Fruit fly (Drosophila melanogaster) whole organism, embryonic: Measurements from ENCODE around the gene Bicra.
A peak's percentile ranks its signal among the peaks of the same experiment; 100 is the strongest.

ENCODE experiments used
- Antp ChIP-seq: fragments of 200-800 bp; sonication (Bioruptor generic); optimal IDR thresholded peaks from 3 replicates; lab custom pipeline; 2016; ENCODE audit warnings: missing biosample characterization, missing genetic modification characterization
- CG10321 ChIP-seq: fragments of 200-800 bp; sonication (Bioruptor generic); IDR thresholded peaks from 2 replicates; pipeline ENCODE4 v1.3.6; 2022; ENCODE audit warnings: missing biosample characterization, missing genetic modification characterization
- CG11093 ChIP-seq: fragments of 200-800 bp; sonication (Bioruptor generic); IDR thresholded peaks from 3 replicates; pipeline ENCODE4 v1.3.6; 2022; ENCODE audit warnings: missing biosample characterization, missing genetic modification characterization
- CG11398 ChIP-seq: fragments of 200-800 bp; sonication (Bioruptor generic); optimal IDR thresholded peaks from 2 replicates; lab custom pipeline; 2016; ENCODE audit warnings: missing biosample characterization, missing genetic modification characterization
- CG12659 ChIP-seq: fragments of 200-800 bp; sonication (Bioruptor generic); optimal IDR thresholded peaks from 3 replicates; lab custom pipeline; 2017; ENCODE audit warnings: mild to moderate bottlenecking, missing biosample characterization, missing genetic modification reagents, missing genetic modification characterization
- CG13123 ChIP-seq: fragments of 200-800 bp; sonication (Bioruptor generic); optimal IDR thresholded peaks from 2 replicates; lab custom pipeline; 2016; ENCODE audit warnings: missing biosample characterization, missing genetic modification characterization
- CG13624 ChIP-seq: fragments of 200-800 bp; sonication (Bioruptor generic); optimal IDR thresholded peaks from 2 replicates; lab custom pipeline; 2016; ENCODE audit warnings: missing biosample characterization, missing genetic modification characterization
- CG14860 ChIP-seq: fragments of 200-800 bp; sonication (Bioruptor generic); IDR thresholded peaks from 3 replicates; pipeline ENCODE4 v1.3.6; 2022; ENCODE audit warnings: missing biosample characterization, missing genetic modification characterization; ENCODE audit not compliant: partially characterized antibody
- CG15011 ChIP-seq: fragments of 200-800 bp; sonication (Bioruptor generic); optimal IDR thresholded peaks from 3 replicates; lab custom pipeline; 2018; ENCODE audit warnings: missing biosample characterization, mild to moderate bottlenecking, missing genetic modification characterization
- CG15479 ChIP-seq: fragments of 200-800 bp; sonication (Bioruptor generic); optimal IDR thresholded peaks from 3 replicates; lab custom pipeline; 2019; ENCODE audit warnings: missing biosample characterization, mild to moderate bottlenecking, missing genetic modification characterization, moderate library complexity
- CG1792 ChIP-seq: fragments of 200-800 bp; sonication (Bioruptor generic); optimal IDR thresholded peaks from 2 replicates; lab custom pipeline; 2016; ENCODE audit warnings: missing biosample characterization, missing genetic modification characterization
- CG18011 ChIP-seq: fragments of 200-800 bp; sonication (Bioruptor generic); optimal IDR thresholded peaks from 2 replicates; lab custom pipeline; 2017; ENCODE audit warnings: missing biosample characterization, missing genetic modification characterization, mild to moderate bottlenecking, moderate library complexity, missing genotype
- CG18599 ChIP-seq: fragments of 200-800 bp; sonication (Bioruptor generic); optimal IDR thresholded peaks from 3 replicates; lab custom pipeline; 2017; ENCODE audit warnings: missing biosample characterization, missing genetic modification characterization, mild to moderate bottlenecking, moderate library complexity, missing genetic modification reagents
- CG2120 ChIP-seq: fragments of 200-800 bp; sonication (Bioruptor generic); optimal IDR thresholded peaks from 3 replicates; lab custom pipeline; 2016; ENCODE audit warnings: missing biosample characterization, missing genetic modification characterization
- CG33213 ChIP-seq: fragments of 200-800 bp; sonication (Bioruptor generic); optimal IDR thresholded peaks from 3 replicates; lab custom pipeline; 2016; ENCODE audit warnings: missing biosample characterization, missing genetic modification characterization
- CG3838 ChIP-seq: fragments of 200-800 bp; sonication (Bioruptor generic); optimal IDR thresholded peaks from 3 replicates; lab custom pipeline; 2016; ENCODE audit warnings: missing biosample characterization, missing genetic modification characterization
- CG3847 ChIP-seq: fragments of 200-800 bp; sonication (Bioruptor generic); IDR thresholded peaks from 2 replicates; pipeline ENCODE4 v1.3.6; 2022; ENCODE audit warnings: missing biosample characterization, missing genetic modification characterization
- CG43689 ChIP-seq: fragments of 200-800 bp; sonication (Bioruptor generic); IDR thresholded peaks from 2 replicates; pipeline ENCODE4 v1.3.6; 2022; ENCODE audit warnings: missing biosample characterization, missing genetic modification characterization
- CG4424 ChIP-seq: fragments of 200-800 bp; sonication (Bioruptor generic); optimal IDR thresholded peaks from 3 replicates; lab custom pipeline; 2016; ENCODE audit warnings: missing biosample characterization, missing genetic modification characterization
- CG4820 ChIP-seq: fragments of 200-800 bp; sonication (Bioruptor generic); optimal IDR thresholded peaks from 3 replicates; lab custom pipeline; 2016; ENCODE audit warnings: missing biosample characterization, missing genetic modification characterization
- CG7745 ChIP-seq: fragments of 200-800 bp; sonication (Bioruptor generic); optimal IDR thresholded peaks from 2 replicates; lab custom pipeline; 2018; ENCODE audit warnings: missing biosample characterization, mild to moderate bottlenecking, missing genetic modification characterization, moderate library complexity
- CTCF ChIP-seq: fragments of 200-800 bp; sonication (Bioruptor generic); optimal IDR thresholded peaks from 2 replicates; lab custom pipeline; 2017; ENCODE audit warnings: missing biosample characterization, mild to moderate bottlenecking, missing genetic modification characterization, moderate library complexity
- CoRest ChIP-seq: fragments of 200-800 bp; sonication (Bioruptor generic); optimal IDR thresholded peaks from 3 replicates; lab custom pipeline; 2018; ENCODE audit warnings: missing biosample characterization, mild to moderate bottlenecking, missing genetic modification characterization, moderate library complexity
- CrebB ChIP-seq: fragments of 200-800 bp; sonication (Bioruptor generic); optimal IDR thresholded peaks from 3 replicates; lab custom pipeline; 2018; ENCODE audit warnings: missing biosample characterization, mild to moderate bottlenecking, missing genetic modification characterization
- Doc2 ChIP-seq: fragments of 200-800 bp; sonication (Bioruptor generic); IDR thresholded peaks from 2 replicates; pipeline ENCODE4 v1.3.6; 2022; ENCODE audit warnings: missing biosample characterization, missing genetic modification characterization
- Elba2 ChIP-seq: fragments of 200-800 bp; sonication (Bioruptor generic); optimal IDR thresholded peaks from 3 replicates; lab custom pipeline; 2016; ENCODE audit warnings: missing biosample characterization, missing genetic modification characterization
- Fer2 ChIP-seq: fragments of 200-800 bp; sonication (Bioruptor generic); optimal IDR thresholded peaks from 2 replicates; lab custom pipeline; 2018; ENCODE audit warnings: missing biosample characterization, mild to moderate bottlenecking, missing genetic modification characterization, moderate library complexity
- HmgZ ChIP-seq: fragments of 200-800 bp; sonication (Bioruptor generic); optimal IDR thresholded peaks from 2 replicates; lab custom pipeline; 2018; ENCODE audit warnings: missing biosample characterization, mild to moderate bottlenecking, missing genetic modification characterization
- Med ChIP-seq: fragments of 200-800 bp; sonication (Bioruptor generic); peaks from one replicate; lab custom pipeline; 2016; ENCODE audit warnings: missing biosample characterization, missing genetic modification characterization, mild to moderate bottlenecking, inconsistent platforms, moderate library complexity
- Oaz ChIP-seq: fragments of 200-800 bp; sonication (Bioruptor generic); IDR thresholded peaks from 2 replicates; pipeline ENCODE4 v1.3.6; 2022; ENCODE audit warnings: missing biosample characterization, missing genetic modification characterization
- Poxn ChIP-seq: fragments of 200-800 bp; sonication (Bioruptor generic); IDR thresholded peaks from 2 replicates; pipeline ENCODE4 v1.3.6; 2022; ENCODE audit warnings: missing biosample characterization, missing genetic modification characterization
- Rfx ChIP-seq: fragments of 200-800 bp; sonication (Bioruptor generic); IDR thresholded peaks from 2 replicates; pipeline ENCODE4 v1.3.6; 2022; ENCODE audit warnings: missing biosample characterization, missing genetic modification characterization
- bowl ChIP-seq: fragments of 200-800 bp; sonication (Bioruptor generic); IDR thresholded peaks from 2 replicates; pipeline ENCODE4 v1.3.6; 2022; ENCODE audit warnings: missing biosample characterization, missing genetic modification characterization
- br ChIP-seq: fragments of >200 bp; optimal IDR thresholded peaks from 2 replicates; lab custom pipeline; 2017
- chn ChIP-seq: fragments of 200-800 bp; sonication (Bioruptor generic); optimal IDR thresholded peaks from 2 replicates; lab custom pipeline; 2016; ENCODE audit warnings: missing biosample characterization, missing genetic modification characterization
- da ChIP-seq: fragments of 200-800 bp; sonication (Bioruptor generic); optimal IDR thresholded peaks from 2 replicates; lab custom pipeline; 2016; ENCODE audit warnings: missing biosample characterization, missing genetic modification characterization
- ewg ChIP-seq: fragments of 200-800 bp; sonication (Bioruptor generic); optimal IDR thresholded peaks from 3 replicates; lab custom pipeline; 2017; ENCODE audit warnings: mild to moderate bottlenecking, missing biosample characterization, missing genetic modification reagents, missing genetic modification characterization
- gcm ChIP-seq: fragments of 200-800 bp; sonication (Bioruptor generic); optimal IDR thresholded peaks from 2 replicates; lab custom pipeline; 2019; ENCODE audit warnings: missing biosample characterization, mild to moderate bottlenecking, missing genetic modification characterization, moderate library complexity
- inv ChIP-seq: fragments of 200-800 bp; sonication (Bioruptor generic); IDR thresholded peaks from 2 replicates; pipeline ENCODE4 v1.3.6; 2022; ENCODE audit warnings: missing biosample characterization, missing genetic modification characterization; ENCODE audit not compliant: partially characterized antibody
- klu ChIP-seq: fragments of 200-800 bp; sonication (Bioruptor generic); IDR thresholded peaks from 2 replicates; pipeline ENCODE4 v1.3.6; 2022; ENCODE audit warnings: missing biosample characterization, missing genetic modification characterization
- kni ChIP-seq: fragments of 200-800 bp; sonication (Bioruptor generic); optimal IDR thresholded peaks from 3 replicates; lab custom pipeline; 2017; ENCODE audit warnings: mild to moderate bottlenecking, missing biosample characterization, missing genetic modification reagents, missing genetic modification characterization
- lilli ChIP-seq: fragments of 200-800 bp; sonication (Bioruptor generic); optimal IDR thresholded peaks from 3 replicates; lab custom pipeline; 2016; ENCODE audit warnings: missing biosample characterization, missing genetic modification characterization
- onecut ChIP-seq: fragments of 200-800 bp; sonication (Bioruptor generic); IDR thresholded peaks from 2 replicates; pipeline ENCODE4 v1.3.6; 2022; ENCODE audit warnings: missing biosample characterization, missing genetic modification characterization
- pzg ChIP-seq: fragments of 200-800 bp; sonication (Bioruptor generic); optimal IDR thresholded peaks from 3 replicates; lab custom pipeline; 2018; ENCODE audit warnings: missing biosample characterization, mild to moderate bottlenecking, missing genetic modification characterization, moderate library complexity
- shn ChIP-seq: fragments of 200-800 bp; sonication (Bioruptor generic); optimal IDR thresholded peaks from 3 replicates; lab custom pipeline; 2016; ENCODE audit warnings: missing biosample characterization, missing genetic modification characterization
- sim ChIP-seq: fragments of 200-800 bp; sonication (Bioruptor generic); IDR thresholded peaks from 2 replicates; pipeline ENCODE4 v1.3.6; 2022; ENCODE audit warnings: missing biosample characterization, missing genetic modification characterization
- sisA ChIP-seq: fragments of 200-800 bp; sonication (Bioruptor generic); IDR thresholded peaks from 2 replicates; pipeline ENCODE4 v1.3.6; 2022; ENCODE audit warnings: missing biosample characterization, missing genetic modification characterization
- slp2 ChIP-seq: fragments of 200-800 bp; sonication (Bioruptor generic); optimal IDR thresholded peaks from 2 replicates; lab custom pipeline; 2016; ENCODE audit warnings: missing biosample characterization, missing genetic modification characterization
- tup ChIP-seq: fragments of 200-800 bp; sonication (Bioruptor generic); optimal IDR thresholded peaks from 2 replicates; lab custom pipeline; 2016; ENCODE audit warnings: missing biosample characterization, mild to moderate bottlenecking, missing genetic modification characterization, moderate library complexity
- wdn ChIP-seq: fragments of 200-800 bp; sonication (Bioruptor generic); IDR thresholded peaks from 2 replicates; pipeline ENCODE4 v1.3.6; 2022; ENCODE audit warnings: missing biosample characterization, missing genetic modification characterization
- zen2 ChIP-seq: fragments of 200-800 bp; sonication (Bioruptor generic); IDR thresholded peaks from 3 replicates; pipeline ENCODE4 v1.3.6; 2022; ENCODE audit warnings: missing biosample characterization, missing genetic modification characterization; ENCODE audit not compliant: partially characterized antibody

The Bicra gene

DNA sequence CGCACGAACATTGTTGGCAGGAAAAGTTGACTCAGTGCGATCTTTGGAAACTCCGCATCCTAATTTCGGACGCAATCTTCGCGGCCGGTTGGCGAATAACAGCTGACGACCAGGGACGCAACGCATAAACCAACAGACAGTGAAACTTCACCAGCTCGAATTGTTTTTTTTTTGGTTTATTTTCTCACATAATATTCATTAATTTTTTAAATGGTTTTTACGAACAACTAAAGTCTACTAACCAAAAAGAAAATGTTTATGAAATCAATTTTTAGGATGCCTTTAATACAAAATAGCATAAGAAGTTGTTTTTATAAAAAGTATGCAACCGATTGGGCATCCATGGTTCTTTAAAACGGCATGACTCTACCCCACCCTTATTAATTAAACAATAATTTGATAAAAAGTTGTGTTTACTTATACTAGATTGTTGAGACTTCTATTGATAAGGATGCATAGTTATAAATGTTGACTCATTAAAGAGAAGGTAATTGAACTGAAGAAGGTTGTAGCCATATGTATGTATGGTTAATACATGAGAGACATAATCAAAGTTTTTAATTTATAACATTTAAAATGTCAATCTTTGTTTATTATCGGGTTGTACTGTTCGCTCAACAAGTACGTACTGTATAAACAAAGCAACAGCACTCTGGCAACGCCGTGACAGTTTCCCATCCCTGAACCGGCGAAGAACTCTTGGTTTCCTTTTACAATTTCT is 28.8 kb upstream of the Bicra start, which contains the start of the genes beta4GalNAcTB and Cpsf100 (continued):
- TF ChIP-seq chn (GFP tag; lab: Kevin White, UChicago) (peak; percentile 40), bowl (GFP tag; lab: Robert Waterston, UW) (no peak), Antp (GFP tag; lab: Kevin White, UChicago) (peak; percentile 52), lilli (GFP tag; lab: Kevin White, UChicago) (peak; percentile 83), CG13123 (GFP tag; lab: Kevin White, UChicago) (peak; percentile 64), CG11093 (GFP tag; lab: Robert Waterston, UW) (0 out of 3 replicates have a peak, but pooled peaks have one; percentile 39), da (no peak), wdn (GFP tag; lab: Robert Waterston, UW) (peak; percentile 35; the same call in 1 of the 2 replicates), br (lab: Kevin White, UChicago) (no peak), CrebB (tag; lab: Kevin White, UChicago) (no peak), CG7745 (tag; lab: Kevin White, UChicago) (peak; percentile 56), pzg (peak; percentile 34), CG1792 (no peak), CG15011 (peak; percentile 51), HmgZ (tag; lab: Kevin White, UChicago) (peak; percentile 6), klu (GFP tag; lab: Robert Waterston, UW) (peak; percentile 50), CG12659 (GFP tag; lab: Kevin White, UChicago) (peak; percentile 84), tup (GFP tag; lab: Kevin White, UChicago) (no peak), Elba2 (GFP tag; lab: Kevin White, UChicago) (peak; percentile 11), ewg (GFP tag; lab: Kevin White, UChicago) (peak; percentile 37), CG2120 (peak; percentile 79), CG18599 (peak; percentile 74), CoRest (tag; lab: Kevin White, UChicago) (peak; percentile 87), Poxn (GFP tag; lab: Robert Waterston, UW) (0 out of 2 replicates have a peak, but pooled peaks have one; percentile 25), CG4424 (GFP tag; lab: Kevin White, UChicago) (peak; percentile 87), CG3838 (GFP tag; lab: Kevin White, UChicago) (peak; percentile 20), CG4820 (GFP tag; lab: Kevin White, UChicago) (peak; percentile 67), CTCF (no peak), CG10321 (GFP tag; lab: Robert Waterston, UW) (no peak), CG14860 (GFP tag; lab: Robert Waterston, UW) (no peak), Oaz (no peak; the same call in 1 of the 2 replicates), Fer2 (tag; lab: Kevin White, UChicago) (peak; percentile 31), zen2 (GFP tag; lab: Robert Waterston, UW) (no peak), CG33213 (no peak), CG13624 (GFP tag; lab: Kevin White, UChicago) (peak; percentile 41), inv (GFP tag; lab: Robert Waterston, UW) (no peak), CG43689 (no peak), kni (GFP tag; lab: Kevin White, UChicago) (no peak), CG15479 (GFP tag; lab: Kevin White, UChicago) (no peak), Rfx (GFP tag; lab: Robert Waterston, UW) (peak; percentile 76), CG18011 (peak; percentile 46), sisA (GFP tag; lab: Robert Waterston, UW) (peak; percentile 69), gcm (GFP tag; lab: Kevin White, UChicago) (no peak), CG11398 (no peak), shn (GFP tag; lab: Kevin White, UChicago) (peak; percentile 33), Doc2 (GFP tag; lab: Robert Waterston, UW) (no peak), sim (GFP tag; lab: Robert Waterston, UW) (no peak), Med (GFP tag; lab: Kevin White, UChicago) (peak; percentile 89), CG3847 (peak; percentile 49), slp2 (GFP tag; lab: Kevin White, UChicago) (peak; percentile 51), onecut (0 out of 2 replicates have a peak, but pooled peaks have one; percentile 6)
